Fruit fly (Drosophila melanogaster) whole organism, embryonic: Measurements from ENCODE around the gene CG34008.
A peak's percentile ranks its signal among the peaks of the same experiment; 100 is the strongest.

Source experiments
- Ada2b ChIP-seq: fragments of 200-800 bp; sonication (Bioruptor generic); IDR thresholded peaks from 2 replicates; pipeline ENCODE4 v1.3.6; 2022; ENCODE audit warnings: missing biosample characterization, missing genetic modification characterization
- Atf6 ChIP-seq: fragments of 200-800 bp; sonication (Bioruptor generic); IDR thresholded peaks from 2 replicates; pipeline ENCODE4 v1.3.6; 2022; ENCODE audit warnings: missing biosample characterization, missing genetic modification characterization
- BEAF-32 ChIP-seq: fragments of 200-800 bp; sonication (Bioruptor generic); optimal IDR thresholded peaks from 3 replicates; lab custom pipeline; 2017; ENCODE audit warnings: missing biosample characterization, missing genetic modification characterization, mild to moderate bottlenecking, moderate library complexity, missing genetic modification reagents
- CG11456 ChIP-seq: fragments of 200-800 bp; sonication (Bioruptor generic); IDR thresholded peaks from 3 replicates; pipeline ENCODE4 v1.3.6; 2022; ENCODE audit warnings: missing biosample characterization, missing genetic modification characterization
- CG13775 ChIP-seq: fragments of 200-800 bp; sonication (Bioruptor generic); optimal IDR thresholded peaks from 3 replicates; lab custom pipeline; 2017; ENCODE audit warnings: missing biosample characterization, mild to moderate bottlenecking, missing genetic modification characterization
- CG14667 ChIP-seq: fragments of 200-800 bp; sonication (Bioruptor generic); IDR thresholded peaks from 2 replicates; pipeline ENCODE4 v1.3.6; 2022; ENCODE audit warnings: missing biosample characterization, missing genetic modification characterization
- CG15479 ChIP-seq: fragments of 200-800 bp; sonication (Bioruptor generic); optimal IDR thresholded peaks from 3 replicates; lab custom pipeline; 2019; ENCODE audit warnings: missing biosample characterization, mild to moderate bottlenecking, missing genetic modification characterization, moderate library complexity
- CG16815 ChIP-seq: fragments of 200-800 bp; sonication (Bioruptor generic); optimal IDR thresholded peaks from 3 replicates; lab custom pipeline; 2017; ENCODE audit warnings: missing biosample characterization, mild to moderate bottlenecking, missing genetic modification characterization
- CG18619 ChIP-seq: fragments of 200-800 bp; sonication (Bioruptor generic); optimal IDR thresholded peaks from 3 replicates; lab custom pipeline; 2017; ENCODE audit warnings: missing biosample characterization, mild to moderate bottlenecking, missing genetic modification characterization
- CG31224 ChIP-seq: fragments of 200-800 bp; sonication (Bioruptor generic); IDR thresholded peaks from 2 replicates; pipeline ENCODE4 v1.3.6; 2022; ENCODE audit warnings: missing biosample characterization, missing genetic modification characterization
- CG34422 ChIP-seq: fragments of 200-800 bp; sonication (Bioruptor generic); IDR thresholded peaks from 3 replicates; pipeline ENCODE4 v1.3.6; 2022; ENCODE audit warnings: missing biosample characterization, missing genetic modification characterization
- CG3995 ChIP-seq: fragments of 200-800 bp; sonication (Bioruptor generic); optimal IDR thresholded peaks from 3 replicates; lab custom pipeline; 2016; ENCODE audit warnings: missing biosample characterization, missing genetic modification characterization
- CG4360 ChIP-seq: fragments of 200-800 bp; sonication (Bioruptor generic); IDR thresholded peaks from 2 replicates; pipeline ENCODE4 v1.3.6; 2022; ENCODE audit warnings: missing biosample characterization, missing genetic modification characterization
- CG4854 ChIP-seq: fragments of 200-800 bp; sonication (Bioruptor generic); optimal IDR thresholded peaks from 2 replicates; lab custom pipeline; 2016; ENCODE audit warnings: missing biosample characterization, missing genetic modification characterization, inconsistent platforms
- CG7745 ChIP-seq: fragments of 200-800 bp; sonication (Bioruptor generic); optimal IDR thresholded peaks from 2 replicates; lab custom pipeline; 2018; ENCODE audit warnings: missing biosample characterization, mild to moderate bottlenecking, missing genetic modification characterization, moderate library complexity
- CG8089 ChIP-seq: fragments of 200-800 bp; sonication (Bioruptor generic); optimal IDR thresholded peaks from 3 replicates; lab custom pipeline; 2016; ENCODE audit warnings: missing biosample characterization, missing genetic modification characterization
- CG8290 ChIP-seq, 3 experiments: fragments of 200-800 bp; sonication (Bioruptor generic); optimal IDR thresholded peaks; 2 replicates each; lab custom pipeline; 2016 to 2019; ENCODE audit warnings: missing biosample characterization in 3 of 3, missing genetic modification characterization in 3 of 3, mild to moderate bottlenecking in 2 of 3, moderate library complexity in 1 of 3
- CG9727 ChIP-seq: fragments of 200-800 bp; sonication (Bioruptor generic); optimal IDR thresholded peaks from 3 replicates; lab custom pipeline; 2017; ENCODE audit warnings: missing biosample characterization, mild to moderate bottlenecking, missing genetic modification characterization
- CG9797 ChIP-seq: fragments of 200-800 bp; sonication (Bioruptor generic); optimal IDR thresholded peaks from 3 replicates; lab custom pipeline; 2018; ENCODE audit warnings: missing biosample characterization, mild to moderate bottlenecking, missing genetic modification characterization
- CG9817 ChIP-seq: fragments of 200-800 bp; sonication (Bioruptor generic); optimal IDR thresholded peaks from 2 replicates; lab custom pipeline; 2018; ENCODE audit warnings: missing biosample characterization, mild to moderate bottlenecking, missing genetic modification characterization, moderate library complexity
- Chrac-16 ChIP-seq: fragments of 200-800 bp; sonication (Bioruptor generic); optimal IDR thresholded peaks from 3 replicates; lab custom pipeline; 2016; ENCODE audit warnings: missing biosample characterization, missing genetic modification characterization
- CkIIα-i1 ChIP-seq: fragments of 200-800 bp; sonication (Bioruptor generic); IDR thresholded peaks from 2 replicates; pipeline ENCODE4 v1.3.6; 2022; ENCODE audit warnings: missing biosample characterization, missing genetic modification characterization
- D ChIP-seq, 2 experiments: fragments of 200-800 bp in 1 of 2; fragments of >200 bp in 1 of 2; sonication (Bioruptor generic) in 1 of 2; optimal IDR thresholded peaks; 2 replicates in 1 of 2; 3 replicates in 1 of 2; lab custom pipeline; 2017; ENCODE audit warnings: mild to moderate bottlenecking in 1 of 2, missing biosample characterization in 1 of 2, missing genetic modification characterization in 1 of 2, missing genetic modification reagents in 1 of 2
- HLH54F ChIP-seq: fragments of 200-800 bp; sonication (Bioruptor generic); optimal IDR thresholded peaks from 3 replicates; lab custom pipeline; 2016; ENCODE audit warnings: missing biosample characterization, missing genetic modification characterization
- Hey ChIP-seq: fragments of 200-800 bp; sonication (Bioruptor generic); optimal IDR thresholded peaks from 3 replicates; lab custom pipeline; 2018; ENCODE audit warnings: missing biosample characterization, mild to moderate bottlenecking, missing genetic modification characterization
- Meics ChIP-seq: fragments of 200-800 bp; sonication (Bioruptor generic); optimal IDR thresholded peaks from 2 replicates; lab custom pipeline; 2017; ENCODE audit warnings: missing biosample characterization, mild to moderate bottlenecking, missing genetic modification characterization
- Oli ChIP-seq: fragments of 200-800 bp; sonication (Bioruptor generic); optimal IDR thresholded peaks from 2 replicates; lab custom pipeline; 2018; ENCODE audit warnings: missing biosample characterization, mild to moderate bottlenecking, missing genetic modification characterization, moderate library complexity
- PHDP ChIP-seq: fragments of 200-800 bp; sonication (Bioruptor generic); optimal IDR thresholded peaks from 3 replicates; lab custom pipeline; 2018; ENCODE audit warnings: missing biosample characterization, mild to moderate bottlenecking, missing genetic modification characterization, moderate library complexity
- Sin3A ChIP-seq: fragments of >200 bp; optimal IDR thresholded peaks from 2 replicates; lab custom pipeline; 2018
- Stat92E ChIP-seq, 3 experiments: fragments of >200 bp in 2 of 3; fragments of 200-800 bp in 1 of 3; sonication (Bioruptor generic) in 1 of 3; optimal IDR thresholded peaks; 2 replicates each; lab custom pipeline; 2017 to 2019; ENCODE audit warnings: missing biosample characterization in 3 of 3, missing genetic modification characterization in 3 of 3, mild to moderate bottlenecking in 1 of 3, moderate library complexity in 1 of 3
- Taf1 ChIP-seq: fragments of 200-800 bp; sonication (Bioruptor generic); IDR thresholded peaks from 2 replicates; pipeline ENCODE4 v1.3.6; 2022; ENCODE audit warnings: missing biosample characterization, missing genetic modification characterization
- Tbp ChIP-seq: fragments of >200 bp; optimal IDR thresholded peaks from 2 replicates; lab custom pipeline; 2018; ENCODE audit warnings: missing biosample characterization, missing genetic modification characterization
- br ChIP-seq: fragments of >200 bp; optimal IDR thresholded peaks from 2 replicates; lab custom pipeline; 2017
- corto ChIP-seq: fragments of 200-800 bp; sonication (Bioruptor generic); optimal IDR thresholded peaks from 2 replicates; lab custom pipeline; 2016; ENCODE audit warnings: missing biosample characterization, mild to moderate bottlenecking, missing genetic modification characterization, moderate library complexity
- croc ChIP-seq: fragments of 200-800 bp; sonication (Bioruptor generic); conservative IDR thresholded peaks from 3 replicates; pipeline ENCODE4 v1.3.6; 2022; ENCODE audit warnings: missing biosample characterization, missing genetic modification characterization
- da ChIP-seq: fragments of 200-800 bp; sonication (Bioruptor generic); optimal IDR thresholded peaks from 2 replicates; lab custom pipeline; 2016; ENCODE audit warnings: missing biosample characterization, missing genetic modification characterization
- dmrt99B ChIP-seq: fragments of 200-800 bp; sonication (Bioruptor generic); optimal IDR thresholded peaks from 2 replicates; lab custom pipeline; 2018; ENCODE audit warnings: missing biosample characterization, mild to moderate bottlenecking, missing genetic modification characterization, moderate library complexity
- en ChIP-seq: fragments of 200-800 bp; sonication (Bioruptor generic); optimal IDR thresholded peaks from 2 replicates; lab custom pipeline; 2016; ENCODE audit warnings: missing biosample characterization, missing genetic modification characterization
- kah ChIP-seq: fragments of 200-800 bp; sonication (Bioruptor generic); optimal IDR thresholded peaks from 2 replicates; lab custom pipeline; 2018; ENCODE audit warnings: missing biosample characterization, mild to moderate bottlenecking, missing genetic modification characterization
- luna ChIP-seq: fragments of 200-800 bp; sonication (Bioruptor generic); optimal IDR thresholded peaks from 2 replicates; lab custom pipeline; 2016; ENCODE audit warnings: missing biosample characterization, missing genetic modification characterization
- mirr ChIP-seq: fragments of 200-800 bp; sonication (Bioruptor generic); optimal IDR thresholded peaks from 3 replicates; lab custom pipeline; 2018; ENCODE audit warnings: missing biosample characterization, mild to moderate bottlenecking, missing genetic modification characterization
- otp ChIP-seq: fragments of 200-800 bp; sonication (Bioruptor generic); IDR thresholded peaks from 3 replicates; pipeline ENCODE4, ENCODE4 v1.3.6; 2022; ENCODE audit warnings: missing biosample characterization, missing genetic modification characterization
- psq ChIP-seq: fragments of 200-800 bp; sonication (Bioruptor generic); optimal IDR thresholded peaks from 2 replicates; lab custom pipeline; 2017; ENCODE audit warnings: missing biosample characterization, missing genetic modification characterization
- sens ChIP-seq: fragments of 200-800 bp; sonication (Bioruptor generic); peaks from one replicate; lab custom pipeline; 2016; ENCODE audit warnings: missing biosample characterization, missing genetic modification characterization
- sisA ChIP-seq: fragments of 200-800 bp; sonication (Bioruptor generic); IDR thresholded peaks from 2 replicates; pipeline ENCODE4 v1.3.6; 2022; ENCODE audit warnings: missing biosample characterization, missing genetic modification characterization
- so ChIP-seq: fragments of 200-800 bp; sonication (Bioruptor generic); IDR thresholded peaks from 3 replicates; pipeline ENCODE4 v1.3.6; 2022; ENCODE audit warnings: missing biosample characterization, missing genetic modification characterization
- tup ChIP-seq: fragments of 200-800 bp; sonication (Bioruptor generic); optimal IDR thresholded peaks from 2 replicates; lab custom pipeline; 2016; ENCODE audit warnings: missing biosample characterization, mild to moderate bottlenecking, missing genetic modification characterization, moderate library complexity
- tx ChIP-seq: fragments of 200-800 bp; sonication (Bioruptor generic); optimal IDR thresholded peaks from 2 replicates; lab custom pipeline; 2016; ENCODE audit warnings: missing biosample characterization, missing genetic modification characterization
- z ChIP-seq: fragments of 200-800 bp; sonication (Bioruptor generic); IDR thresholded peaks from 3 replicates; pipeline ENCODE4 v1.3.6; 2022; ENCODE audit warnings: missing biosample characterization, missing genetic modification characterization

CG34008 gene

dm6 chr3R:20557415-20558105 is 23.8 kb downstream of the CG34008 start, which contains the start of the genes DPCoAC and CG5180 (continued):
- TF ChIP-seq CG16815 (GFP tag; lab: Kevin White, UChicago) (peak; percentile 41), CG4854 (peak; percentile 24), croc (GFP tag; lab: Robert Waterston, UW) (peak; percentile 35; the same call in 1 of the 3 replicates), Atf6 (GFP tag; lab: Robert Waterston, UW) (peak; percentile 32; the same call in 1 of the 2 replicates), Chrac-16 (GFP tag; lab: Kevin White, UChicago) (peak; percentile 45), sens (peak; percentile 78), CG15479 (GFP tag; lab: Kevin White, UChicago) (no peak), CG9797 (peak; percentile 45), Tbp (GFP tag; lab: Kevin White, UChicago) (no peak), CG18619 (peak; percentile 33), so (peak; percentile 53; the same call in 1 of the 3 replicates), CG34422 (GFP tag; lab: Robert Waterston, UW) (peak; percentile 75), CG14667 (GFP tag; lab: Robert Waterston, UW) (peak; percentile 53; the same call in 1 of the 2 replicates), psq (peak; percentile 36), tup (GFP tag; lab: Kevin White, UChicago) (peak; percentile 1), CG8290 (GFP tag; optimal IDR thresholded peaks at IDR 0.05; lab: Kevin White, UChicago) (peak; percentile 54), CG8290 (tag; optimal IDR thresholded peaks at IDR 0.05; lab: Kevin White, UChicago) (peak in 1 of 2 experiments; percentile 95), Oli (tag; lab: Kevin White, UChicago) (peak; percentile 46), br (lab: Kevin White, UChicago) (no peak), PHDP (tag; lab: Kevin White, UChicago) (peak; percentile 46), da (no peak), Ada2b (GFP tag; lab: Robert Waterston, UW) (peak; percentile 71), Taf1 (GFP tag; lab: Robert Waterston, UW) (peak; percentile 35; the same call in 1 of the 2 replicates), Sin3A (lab: Kevin White, UChicago) (peak; percentile 44), CG4360 (GFP tag; lab: Robert Waterston, UW) (peak; percentile 64), HLH54F (GFP tag; lab: Kevin White, UChicago) (peak; percentile 64), CG7745 (tag; lab: Kevin White, UChicago) (no peak), D (optimal IDR thresholded peaks at IDR 0.05; lab: Kevin White, UChicago) (peak; percentile 0), D (GFP tag; optimal IDR thresholded peaks at IDR 0.05; lab: Kevin White, UChicago) (peak; percentile 40), luna (GFP tag; lab: Kevin White, UChicago) (no peak), BEAF-32 (GFP tag; lab: Kevin White, UChicago) (peak; percentile 63), Stat92E (GFP tag; optimal IDR thresholded peaks at IDR 0.05; lab: Kevin White, UChicago) (peak in 1 of 3 experiments; percentile 83), CG31224 (peak; percentile 40), CG11456 (GFP tag; lab: Robert Waterston, UW) (peak; percentile 89), CG9727 (GFP tag; lab: Kevin White, UChicago) (peak; percentile 73), en (GFP tag; lab: Kevin White, UChicago) (no peak), mirr (GFP tag; lab: Kevin White, UChicago) (peak; percentile 50), kah (GFP tag; lab: Kevin White, UChicago) (no peak), corto (no peak), CG8089 (GFP tag; lab: Kevin White, UChicago) (peak; percentile 17), otp (GFP tag; lab: Robert Waterston, UW) (0 out of 3 replicates have a peak, but pooled peaks have one; percentile 48), Hey (tag; lab: Kevin White, UChicago) (no peak), CkIIα-i1 (GFP tag; lab: Robert Waterston, UW) (no peak), dmrt99B (tag; lab: Kevin White, UChicago) (peak; percentile 52), CG3995 (peak; percentile 0), CG13775 (peak; percentile 58), tx (GFP tag; lab: Kevin White, UChicago) (peak; percentile 25), Meics (peak; percentile 37), sisA (GFP tag; lab: Robert Waterston, UW) (peak; percentile 77), CG9817 (tag; lab: Kevin White, UChicago) (peak; percentile 56), z (GFP tag; lab: Robert Waterston, UW) (no peak)
